Worm (Caenorhabditis elegans): Measurements from ENCODE around the gene str-32.

ce11 chrV:4851138-4851537, 30.1 kb downstream of the str-32 start, which contains the start of gene nex-4:
- no peak for TF ChIP-seq dpl-1 (GFP tag; optimal IDR thresholded peaks at IDR 0.05)
- TF ChIP-seq Y95B8A.8 (GFP tag; IDR thresholded peaks at IDR 0.05): no peak
- no peak for TF ChIP-seq snpc-4 (GFP tag; optimal IDR thresholded peaks at IDR 0.05)
- no peak for TF ChIP-seq snpc-4 (tag; optimal IDR thresholded peaks at IDR 0.05)
- no peak for TF ChIP-seq let-526 (GFP tag; IDR thresholded peaks at IDR 0.05)
- TF ChIP-seq mxl-1 (tag; optimal IDR thresholded peaks at IDR 0.05): no peak

All from whole organism, young adult.